Worm (Caenorhabditis elegans): ENCODE measurements around the gene Y39H10B.3.

ce11 chrV:3626944-3627343, 43.7 kb upstream of the Y39H10B.3 start, which contains the start of gene F59B1.4:
- no peak for TF ChIP-seq unc-39 (tag; optimal IDR thresholded peaks at IDR 0.05)
- no peak for TF ChIP-seq pha-4 (tag; optimal IDR thresholded peaks at IDR 0.05)
- TF ChIP-seq unc-62 (GFP tag; optimal IDR thresholded peaks at IDR 0.05): no peak
